Worm (Caenorhabditis elegans) whole organism, early embryonic: ENCODE results near the gene ZC204.17.

Experiments used
- B0310.2 ChIP-seq: sonication (generic microtip); optimal IDR thresholded peaks from 2 replicates; lab custom pipeline; 2016; ENCODE audit warnings: mild to moderate bottlenecking, missing genetic modification characterization, missing compliant biosample characterization
- F13C5.2 ChIP-seq: sonication (generic microtip); optimal IDR thresholded peaks from 2 replicates; lab custom pipeline; 2017; ENCODE audit warnings: mild to moderate bottlenecking, missing genetic modification characterization, inconsistent platforms, missing compliant biosample characterization
- aly-1 ChIP-seq: sonication (generic microtip); optimal IDR thresholded peaks from 2 replicates; lab custom pipeline; 2016; ENCODE audit warnings: missing genetic modification characterization, missing compliant biosample characterization
- ama-1 ChIP-seq: fragments of 150-350 bp; optimal IDR thresholded peaks from 2 replicates; lab custom pipeline; 2014
- ceh-13 ChIP-seq: fragments of 200-800 bp; sonication (Bioruptor generic); optimal IDR thresholded peaks from 2 replicates; lab custom pipeline; 2018; ENCODE audit warnings: mild to moderate bottlenecking, missing genetic modification characterization, missing compliant biosample characterization
- ceh-36 ChIP-seq: sonication (generic microtip); optimal IDR thresholded peaks from 2 replicates; lab custom pipeline; 2016; ENCODE audit warnings: missing genetic modification characterization, inconsistent platforms, missing compliant biosample characterization
- ets-7 ChIP-seq: sonication (generic microtip); optimal IDR thresholded peaks from 2 replicates; lab custom pipeline; 2016; ENCODE audit warnings: missing genotype, missing genetic modification characterization, missing compliant biosample characterization
- flt-1 ChIP-seq: fragments of 200-800 bp; sonication (Bioruptor generic); IDR thresholded peaks from 2 replicates; pipeline ENCODE4 v1.3.6; 2022; ENCODE audit warnings: missing genetic modification characterization, missing compliant biosample characterization
- hmbx-1 ChIP-seq: sonication (generic microtip); optimal IDR thresholded peaks from 2 replicates; lab custom pipeline; 2016; ENCODE audit warnings: mild to moderate bottlenecking, missing genetic modification characterization, missing compliant biosample characterization
- hmg-4 ChIP-seq: fragments of 200-800 bp; sonication (Bioruptor generic); optimal IDR thresholded peaks from 2 replicates; lab custom pipeline; 2018; ENCODE audit warnings: mild to moderate bottlenecking, missing genetic modification characterization, missing compliant biosample characterization
- hnd-1 ChIP-seq: sonication (generic microtip); optimal IDR thresholded peaks from 2 replicates; lab custom pipeline; 2016; ENCODE audit warnings: missing genetic modification characterization, missing compliant biosample characterization
- pes-1 ChIP-seq: fragments of 200-800 bp; sonication (Bioruptor generic); IDR thresholded peaks from 2 replicates; pipeline ENCODE4 v1.3.6; 2022; ENCODE audit warnings: missing genetic modification reagents, missing genetic modification characterization, missing compliant biosample characterization
- scrt-1 ChIP-seq: fragments of 200-800 bp; sonication (Bioruptor generic); IDR thresholded peaks from 2 replicates; pipeline ENCODE4 v1.3.6; 2022; ENCODE audit warnings: missing genetic modification characterization, missing compliant biosample characterization
- sea-1 ChIP-seq: fragments of 200-800 bp; sonication (Bioruptor generic); conservative IDR thresholded peaks from 2 replicates; pipeline ENCODE4 v1.3.6; 2022; ENCODE audit warnings: missing genetic modification characterization, missing compliant biosample characterization
- tbx-11 ChIP-seq: fragments of 200-800 bp; sonication (Bioruptor generic); IDR thresholded peaks from 2 replicates; pipeline ENCODE4 v1.3.6; 2022; ENCODE audit warnings: missing genetic modification characterization, missing compliant biosample characterization
- tbx-37 ChIP-seq: fragments of 200-800 bp; sonication (Bioruptor generic); conservative IDR thresholded peaks from 2 replicates; pipeline ENCODE4 v1.3.6; 2022; ENCODE audit warnings: missing genetic modification reagents, missing genetic modification characterization, missing compliant biosample characterization
- tra-4 ChIP-seq: sonication (generic microtip); optimal IDR thresholded peaks from 2 replicates; lab custom pipeline; 2017; ENCODE audit warnings: missing genetic modification characterization, missing compliant biosample characterization

Gene ZC204.17

DNA sequence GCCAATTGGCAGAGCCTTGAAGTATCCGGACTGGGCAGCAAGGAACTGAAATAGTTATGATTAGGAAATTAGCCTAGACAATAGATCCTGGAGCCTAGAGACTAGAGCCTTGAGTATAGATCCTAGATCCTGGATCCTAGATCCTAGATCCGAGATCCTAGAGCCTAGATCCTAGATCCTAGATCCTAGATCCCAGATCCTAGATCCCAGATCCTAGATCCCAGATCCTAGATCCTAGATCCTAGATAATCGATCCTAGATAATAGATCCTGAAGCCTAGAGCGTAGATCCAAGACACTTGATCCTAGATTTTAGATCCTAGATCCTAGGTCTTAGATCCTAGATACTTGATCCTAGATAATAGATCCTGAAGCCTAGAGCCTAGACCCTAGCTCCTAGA is 41.1 kb downstream of the ZC204.17 start:
- TF ChIP-seq flt-1 (GFP tag; lab: Robert Waterston, UW) (no peak), aly-1 (tag; lab: Kevin White, UChicago) (no peak), hmbx-1 (tag; lab: Kevin White, UChicago) (no peak), sea-1 (GFP tag; lab: Robert Waterston, UW) (no peak), pes-1 (no peak), ceh-36 (tag; lab: Kevin White, UChicago) (no peak), scrt-1 (no peak), ama-1 (lab: Kevin White, UChicago) (no peak), hnd-1 (tag; lab: Kevin White, UChicago) (no peak), F13C5.2 (tag; lab: Kevin White, UChicago) (no peak), tbx-11 (GFP tag; lab: Robert Waterston, UW) (no peak), tbx-37 (no peak), ets-7 (tag; lab: Kevin White, UChicago) (no peak), ceh-13 (GFP tag; lab: Kevin White, UChicago) (no peak), tra-4 (no peak), B0310.2 (tag; lab: Kevin White, UChicago) (no peak), hmg-4 (GFP tag; lab: Kevin White, UChicago) (no peak)

ce11 chrII:1603049-1603448 is 43.0 kb downstream of the ZC204.17 start:
- TF ChIP-seq pes-1 = no peak
- TF ChIP-seq aly-1 (tag; lab: Kevin White, UChicago) = no peak
- no peak for TF ChIP-seq flt-1 (GFP tag; lab: Robert Waterston, UW)
- TF ChIP-seq sea-1 (GFP tag; lab: Robert Waterston, UW) = no peak
- no peak for TF ChIP-seq hnd-1 (tag; lab: Kevin White, UChicago)
- TF ChIP-seq ceh-13 (GFP tag; lab: Kevin White, UChicago) = no peak
- no peak for TF ChIP-seq ama-1 (lab: Kevin White, UChicago)
- no peak for TF ChIP-seq B0310.2 (tag; lab: Kevin White, UChicago)
- no peak for TF ChIP-seq tbx-37
- no peak for TF ChIP-seq tra-4
- no peak for TF ChIP-seq scrt-1
- no peak for TF ChIP-seq hmg-4 (GFP tag; lab: Kevin White, UChicago)
- no peak for TF ChIP-seq ceh-36 (tag; lab: Kevin White, UChicago)
- TF ChIP-seq tbx-11 (GFP tag; lab: Robert Waterston, UW) = no peak
- TF ChIP-seq ets-7 (tag; lab: Kevin White, UChicago) = no peak

- TF ChIP-seq tbx-11 (GFP tag; lab: Robert Waterston, UW) = no peak
- no peak for TF ChIP-seq hmbx-1 (tag; lab: Kevin White, UChicago)
- no peak for TF ChIP-seq hmg-4 (GFP tag; lab: Kevin White, UChicago)
- no peak for TF ChIP-seq ceh-13 (GFP tag; lab: Kevin White, UChicago)
- TF ChIP-seq tra-4 = no peak
- no peak for TF ChIP-seq F13C5.2 (tag; lab: Kevin White, UChicago)
- no peak for TF ChIP-seq B0310.2 (tag; lab: Kevin White, UChicago)
- TF ChIP-seq flt-1 (GFP tag; lab: Robert Waterston, UW) = no peak
- no peak for TF ChIP-seq scrt-1
- no peak for TF ChIP-seq ceh-36 (tag; lab: Kevin White, UChicago)
- TF ChIP-seq ama-1 (lab: Kevin White, UChicago) = no peak
- no peak for TF ChIP-seq pes-1
- no peak for TF ChIP-seq hnd-1 (tag; lab: Kevin White, UChicago)
- no peak for TF ChIP-seq tbx-37
Observed at ce11 chrII:1601507-1601906, 44.6 kb downstream of the ZC204.17 start, which contains the start of gene bath-47. Gene bath-47, plus strand, starts transcription at chrII:1601811.

- TF ChIP-seq F13C5.2 (tag; lab: Kevin White, UChicago) (no peak), hmg-4 (GFP tag; lab: Kevin White, UChicago) (no peak), scrt-1 (no peak), tra-4 (no peak), ceh-36 (tag; lab: Kevin White, UChicago) (no peak), hmbx-1 (tag; lab: Kevin White, UChicago) (no peak), flt-1 (GFP tag; lab: Robert Waterston, UW) (no peak), ets-7 (tag; lab: Kevin White, UChicago) (no peak), tbx-11 (GFP tag; lab: Robert Waterston, UW) (no peak), B0310.2 (tag; lab: Kevin White, UChicago) (no peak), ceh-13 (GFP tag; lab: Kevin White, UChicago) (no peak), sea-1 (GFP tag; lab: Robert Waterston, UW) (no peak), hnd-1 (tag; lab: Kevin White, UChicago) (no peak), pes-1 (no peak), tbx-37 (no peak)
Observed at ce11 chrII:1600661-1601060, 45.4 kb downstream of the ZC204.17 start, which contains the start of gene bath-26. Gene bath-26, minus strand, starts transcription at chrII:1600761.

DNA sequence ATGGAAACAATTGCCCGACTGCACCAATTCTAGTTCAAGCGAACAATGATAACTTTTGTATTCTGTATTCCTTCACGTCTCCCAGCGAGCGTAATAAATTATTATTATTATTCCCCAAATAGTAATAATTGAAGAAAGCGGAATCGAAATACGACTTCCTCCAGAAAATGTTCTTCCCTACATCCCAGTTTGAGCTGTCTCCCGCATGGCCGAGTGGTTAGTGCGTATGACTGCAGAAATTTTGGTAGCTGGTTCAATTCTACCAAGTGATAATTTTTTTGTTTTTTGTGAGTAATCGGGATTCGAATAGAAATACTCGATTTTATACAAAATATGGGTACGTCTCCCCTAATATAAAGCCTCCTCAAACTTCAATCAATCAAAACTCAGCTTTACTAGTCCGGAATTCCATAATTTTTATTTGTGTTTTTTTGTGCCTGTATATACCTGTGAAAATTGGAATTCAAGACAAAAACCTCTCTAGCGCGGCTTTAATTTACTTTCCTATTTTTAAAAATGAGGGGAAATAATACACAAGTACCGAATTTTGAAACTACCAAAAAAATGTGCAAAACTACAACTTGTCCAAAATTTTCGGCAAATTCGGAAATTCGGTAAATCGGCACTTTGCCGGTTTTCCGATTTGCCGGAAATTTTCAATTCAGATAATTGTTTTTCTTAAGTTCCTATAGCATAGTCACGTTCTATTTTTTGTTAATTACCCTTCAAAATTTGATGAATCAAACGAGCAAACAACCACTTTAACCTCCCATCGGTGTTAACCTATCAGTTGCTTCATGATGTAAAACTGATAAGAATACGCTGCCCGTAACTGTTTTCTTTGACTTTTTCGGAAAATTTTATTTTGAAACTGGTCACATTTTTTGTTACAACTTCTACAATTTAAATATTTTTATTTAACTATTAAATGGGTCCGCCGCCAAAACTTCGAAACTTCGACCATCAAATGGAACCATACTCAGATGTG is 48.7 kb downstream of the ZC204.17 start, which contains the start of gene bath-46:
Gene bath-46 (plus strand): TSS at position 806 of the 988 bp plus-strand sequence.
- TF ChIP-seq B0310.2 (tag; lab: Kevin White, UChicago) = no peak
- no peak for TF ChIP-seq pes-1
- no peak for TF ChIP-seq flt-1 (GFP tag; lab: Robert Waterston, UW)
- no peak for TF ChIP-seq tbx-11 (GFP tag; lab: Robert Waterston, UW)
- no peak for TF ChIP-seq aly-1 (tag; lab: Kevin White, UChicago)
- no peak for TF ChIP-seq F13C5.2 (tag; lab: Kevin White, UChicago)
- no peak for TF ChIP-seq ceh-36 (tag; lab: Kevin White, UChicago)
- no peak for TF ChIP-seq tra-4
- TF ChIP-seq ets-7 (tag; lab: Kevin White, UChicago) = no peak
- no peak for TF ChIP-seq hmg-4 (GFP tag; lab: Kevin White, UChicago)
- TF ChIP-seq scrt-1 = no peak
- no peak for TF ChIP-seq hnd-1 (tag; lab: Kevin White, UChicago)
- TF ChIP-seq ama-1 (lab: Kevin White, UChicago) = no peak
- TF ChIP-seq sea-1 (GFP tag; lab: Robert Waterston, UW) = no peak
- TF ChIP-seq tbx-37 = no peak
